Worm (Caenorhabditis elegans): ENCODE measurements around the gene F08F1.9.
A peak's percentile ranks its signal among the peaks of the same experiment; 100 is the strongest.
"Not testable (repeated sequence)": the region's sequence is repeated elsewhere in the genome, so short reads cannot be mapped to it uniquely, and the experiment has no call there.

F08F1.9 gene

ce11 chrX:8410754-8411153 is at the start of gene F08F1.9:
TSS of gene F08F1.9 (minus strand) at chrX:8410854.
- not testable (repeated sequence) for TF ChIP-seq dsc-1 (tag; optimal IDR thresholded peaks at IDR 0.05); unc-98 (GFP tag; IDR thresholded peaks at IDR 0.05); C04F5.9 (tag; optimal IDR thresholded peaks at IDR 0.05)

- TF ChIP-seq fkh-4 (tag; optimal IDR thresholded peaks at IDR 0.05; ENCODE audit: borderline replicate concordance) (no peak), isw-1 (GFP tag; IDR thresholded peaks at IDR 0.05) (no peak), lir-3 (tag; optimal IDR thresholded peaks at IDR 0.05; ENCODE audit: poor library complexity) (no peak), xbp-1 (tag; optimal IDR thresholded peaks at IDR 0.05) (no peak), sptf-1 (tag; optimal IDR thresholded peaks at IDR 0.05) (no peak), Y116A8C.19 (tag; optimal IDR thresholded peaks at IDR 0.05; ENCODE audit: borderline replicate concordance) (no peak), nhr-20 (tag; optimal IDR thresholded peaks at IDR 0.05) (no peak), nhr-19 (GFP tag; conservative IDR thresholded peaks at IDR 0.05) (no peak), irx-1 (tag; optimal IDR thresholded peaks at IDR 0.05) (no peak), dsc-1 (tag; optimal IDR thresholded peaks at IDR 0.05) (no peak), F16B12.6 (tag; optimal IDR thresholded peaks at IDR 0.05) (no peak), vab-15 (tag; optimal IDR thresholded peaks at IDR 0.05) (no peak)
These were observed 49.1 kb upstream of the F08F1.9 start for ce11 chrX:8459789-8460188.

ce11 chrX:8457314-8457713 is 46.7 kb upstream of the F08F1.9 start, which contains the start of gene F16F9.3:
TSS of gene F16F9.3 (plus strand) at chrX:8457614.
- TF ChIP-seq aha-1 (tag; optimal IDR thresholded peaks at IDR 0.05) (no peak), lsy-2 (tag; optimal IDR thresholded peaks at IDR 0.05) (no peak), pax-3 (tag; optimal IDR thresholded peaks at IDR 0.05) (no peak), hlh-4 (tag; optimal IDR thresholded peaks at IDR 0.05) (no peak), sup-37 (GFP tag; optimal IDR thresholded peaks at IDR 0.05) (no peak), lin-13 (GFP tag; optimal IDR thresholded peaks at IDR 0.05) (no peak), ceh-88 (GFP tag; IDR thresholded peaks at IDR 0.05) (no peak), irx-1 (tag; optimal IDR thresholded peaks at IDR 0.05) (no peak), grh-1 (GFP tag; IDR thresholded peaks at IDR 0.05) (no peak), aly-2 (tag; optimal IDR thresholded peaks at IDR 0.05) (no peak), lin-35 (GFP tag; optimal IDR thresholded peaks at IDR 0.05) (no peak), sox-4 (tag; optimal IDR thresholded peaks at IDR 0.05) (no peak), lin-15B (tag; optimal IDR thresholded peaks at IDR 0.05) (no peak), ceh-63 (GFP tag; optimal IDR thresholded peaks at IDR 0.05) (no peak), xbp-1 (tag; optimal IDR thresholded peaks at IDR 0.05) (no peak), elt-3 (tag; optimal IDR thresholded peaks at IDR 0.05) (no peak), nhr-90 (tag; optimal IDR thresholded peaks at IDR 0.05; ENCODE audit: poor library complexity) (no peak)

- TF ChIP-seq ama-1 (optimal IDR thresholded peaks at IDR 0.05): no peak
- TF ChIP-seq elt-3 (tag; optimal IDR thresholded peaks at IDR 0.05): peak in 4 of 6 experiments; percentile 0 to 84 (median 31)
- TF ChIP-seq efl-1 (optimal IDR thresholded peaks at IDR 0.05): no peak
- peak in 1 of 2 experiments; percentile 57 for TF ChIP-seq efl-1 (GFP tag; optimal IDR thresholded peaks at IDR 0.05 in 1 of 2)
- no peak for TF ChIP-seq unc-30 (tag; optimal IDR thresholded peaks at IDR 0.05)
- TF ChIP-seq rnt-1 (tag; optimal IDR thresholded peaks at IDR 0.05): peak; percentile 3
- peak; percentile 34 for TF ChIP-seq lin-14 (GFP tag; optimal IDR thresholded peaks at IDR 0.05)
- TF ChIP-seq blmp-1 (tag; optimal IDR thresholded peaks at IDR 0.05): peak; percentile 82
- TF ChIP-seq jun-1 (tag; optimal IDR thresholded peaks at IDR 0.05): no peak
- TF ChIP-seq nhr-85 (tag): peak; percentile 79
These were observed 45.0 kb upstream of the F08F1.9 start, which contains the start of gene dpy-6 for ce11 chrX:8455590-8456166. TSS of gene dpy-6 (minus strand) at chrX:8455640.
